Fruit fly (Drosophila melanogaster) whole organism, embryonic: ENCODE results near the gene CG31821.

Experiments used
- Abd-B ChIP-seq: fragments of 200-800 bp; sonication (Bioruptor generic); optimal IDR thresholded peaks from 2 replicates; lab custom pipeline; 2018; ENCODE audit warnings: missing biosample characterization, mild to moderate bottlenecking, missing genetic modification characterization, moderate library complexity
- Adf1 ChIP-seq: fragments of 200-800 bp; sonication (Bioruptor generic); IDR thresholded peaks from 2 replicates; pipeline ENCODE4 v1.3.6; 2022; ENCODE audit warnings: missing biosample characterization, missing genetic modification characterization
- Asciz ChIP-seq: fragments of 200-800 bp; sonication (Bioruptor generic); optimal IDR thresholded peaks from 2 replicates; lab custom pipeline; 2017; ENCODE audit warnings: missing biosample characterization, mild to moderate bottlenecking, missing genetic modification characterization, missing genetic modification reagents
- CG1024 ChIP-seq: fragments of 200-800 bp; sonication (Bioruptor generic); IDR thresholded peaks from 2 replicates; pipeline ENCODE4 v1.3.6; 2022; ENCODE audit warnings: missing biosample characterization, missing genetic modification characterization
- CG10565 ChIP-seq: fragments of 200-800 bp; sonication (Bioruptor generic); optimal IDR thresholded peaks from 3 replicates; lab custom pipeline; 2016; ENCODE audit warnings: missing biosample characterization, mild to moderate bottlenecking, missing genetic modification characterization
- CG11093 ChIP-seq: fragments of 200-800 bp; sonication (Bioruptor generic); IDR thresholded peaks from 3 replicates; pipeline ENCODE4 v1.3.6; 2022; ENCODE audit warnings: missing biosample characterization, missing genetic modification characterization
- CG12219 ChIP-seq: fragments of 200-800 bp; sonication (Bioruptor generic); optimal IDR thresholded peaks from 3 replicates; lab custom pipeline; 2018; ENCODE audit warnings: missing biosample characterization, mild to moderate bottlenecking, missing genetic modification characterization
- CG12391 ChIP-seq: fragments of 200-800 bp; sonication (Bioruptor generic); optimal IDR thresholded peaks from 3 replicates; lab custom pipeline; 2018; ENCODE audit warnings: missing biosample characterization, mild to moderate bottlenecking, missing genetic modification characterization, moderate library complexity
- CG12942 ChIP-seq: fragments of 200-800 bp; sonication (Bioruptor generic); optimal IDR thresholded peaks from 3 replicates; lab custom pipeline; 2016; ENCODE audit warnings: missing biosample characterization, missing genetic modification characterization
- CG15073 ChIP-seq: fragments of 200-800 bp; sonication (Bioruptor generic); optimal IDR thresholded peaks from 2 replicates; lab custom pipeline; 2016; ENCODE audit warnings: missing biosample characterization, missing genetic modification characterization
- CG15696 ChIP-seq: fragments of 200-800 bp; sonication (Bioruptor generic); optimal IDR thresholded peaks from 2 replicates; lab custom pipeline; 2019; ENCODE audit warnings: missing biosample characterization, mild to moderate bottlenecking, missing genetic modification characterization, moderate library complexity
- CG16863 ChIP-seq: fragments of 200-800 bp; sonication (Bioruptor generic); optimal IDR thresholded peaks from 3 replicates; lab custom pipeline; 2016; ENCODE audit warnings: missing biosample characterization, missing genetic modification characterization
- CG31224 ChIP-seq: fragments of 200-800 bp; sonication (Bioruptor generic); IDR thresholded peaks from 2 replicates; pipeline ENCODE4 v1.3.6; 2022; ENCODE audit warnings: missing biosample characterization, missing genetic modification characterization
- CG32767 ChIP-seq: fragments of 200-800 bp; sonication (Bioruptor generic); IDR thresholded peaks from 2 replicates; pipeline ENCODE4 v1.3.6; 2022; ENCODE audit warnings: missing biosample characterization, missing genetic modification characterization
- CG3838 ChIP-seq: fragments of 200-800 bp; sonication (Bioruptor generic); optimal IDR thresholded peaks from 3 replicates; lab custom pipeline; 2016; ENCODE audit warnings: missing biosample characterization, missing genetic modification characterization
- CG3995 ChIP-seq: fragments of 200-800 bp; sonication (Bioruptor generic); optimal IDR thresholded peaks from 3 replicates; lab custom pipeline; 2016; ENCODE audit warnings: missing biosample characterization, missing genetic modification characterization
- CG42726 ChIP-seq: fragments of 200-800 bp; sonication (Bioruptor generic); IDR thresholded peaks from 2 replicates; pipeline ENCODE4 v1.3.6; 2022; ENCODE audit warnings: missing biosample characterization, missing genetic modification characterization; ENCODE audit not compliant: partially characterized antibody
- CG6254 ChIP-seq: fragments of 200-800 bp; sonication (Bioruptor generic); optimal IDR thresholded peaks from 3 replicates; lab custom pipeline; 2017; ENCODE audit warnings: mild to moderate bottlenecking, missing biosample characterization, missing genetic modification reagents, missing genetic modification characterization
- CG6654 ChIP-seq: fragments of 200-800 bp; sonication (Bioruptor generic); optimal IDR thresholded peaks from 2 replicates; lab custom pipeline; 2017; ENCODE audit warnings: missing biosample characterization, mild to moderate bottlenecking, missing genetic modification characterization
- CG8765 ChIP-seq: fragments of 200-800 bp; sonication (Bioruptor generic); IDR thresholded peaks from 2 replicates; pipeline ENCODE4 v1.3.6; 2022; ENCODE audit warnings: missing biosample characterization, missing genetic modification characterization
- CG8944 ChIP-seq: fragments of 200-800 bp; sonication (Bioruptor generic); optimal IDR thresholded peaks from 3 replicates; lab custom pipeline; 2016; ENCODE audit warnings: missing biosample characterization, missing genetic modification characterization
- CG9817 ChIP-seq: fragments of 200-800 bp; sonication (Bioruptor generic); optimal IDR thresholded peaks from 2 replicates; lab custom pipeline; 2018; ENCODE audit warnings: missing biosample characterization, mild to moderate bottlenecking, missing genetic modification characterization, moderate library complexity
- Doc3 ChIP-seq: fragments of 200-800 bp; sonication (Bioruptor generic); IDR thresholded peaks from 3 replicates; pipeline ENCODE4 v1.3.6; 2022; ENCODE audit warnings: missing biosample characterization, missing genetic modification characterization; ENCODE audit not compliant: partially characterized antibody
- E2f1 ChIP-seq: fragments of 200-800 bp; sonication (Bioruptor generic); IDR thresholded peaks from 2 replicates; pipeline ENCODE4 v1.3.6; 2022; ENCODE audit warnings: missing biosample characterization, missing genetic modification characterization
- HLH4C ChIP-seq: fragments of 200-800 bp; sonication (Bioruptor generic); IDR thresholded peaks from 3 replicates; pipeline ENCODE4 v1.3.6; 2022; ENCODE audit warnings: missing biosample characterization, missing genetic modification characterization; ENCODE audit not compliant: partially characterized antibody
- Hmr ChIP-seq: fragments of 200-800 bp; sonication (Bioruptor generic); optimal IDR thresholded peaks from 3 replicates; lab custom pipeline; 2017; ENCODE audit warnings: mild to moderate bottlenecking, missing biosample characterization, missing genetic modification reagents, missing genetic modification characterization
- Hr78 ChIP-seq, 2 experiments: fragments of 200-800 bp in 1 of 2; fragments of >200 bp in 1 of 2; sonication (Bioruptor generic) in 1 of 2; optimal IDR thresholded peaks; 2 replicates each; lab custom pipeline; 2017 to 2019; ENCODE audit warnings: missing biosample characterization in 2 of 2, missing genetic modification characterization in 2 of 2, mild to moderate bottlenecking in 1 of 2, moderate library complexity in 1 of 2
- Oli ChIP-seq: fragments of 200-800 bp; sonication (Bioruptor generic); optimal IDR thresholded peaks from 2 replicates; lab custom pipeline; 2018; ENCODE audit warnings: missing biosample characterization, mild to moderate bottlenecking, missing genetic modification characterization, moderate library complexity
- PHDP ChIP-seq: fragments of 200-800 bp; sonication (Bioruptor generic); optimal IDR thresholded peaks from 3 replicates; lab custom pipeline; 2018; ENCODE audit warnings: missing biosample characterization, mild to moderate bottlenecking, missing genetic modification characterization, moderate library complexity
- bcd ChIP-seq: fragments of 200-800 bp; sonication (Bioruptor generic); optimal IDR thresholded peaks from 2 replicates; lab custom pipeline; 2017; ENCODE audit warnings: missing biosample characterization, mild to moderate bottlenecking, missing genetic modification characterization
- caup ChIP-seq: fragments of 200-800 bp; sonication (Bioruptor generic); optimal IDR thresholded peaks from 3 replicates; lab custom pipeline; 2017; ENCODE audit warnings: missing biosample characterization, mild to moderate bottlenecking, missing genetic modification characterization, moderate library complexity; ENCODE audit not compliant: severe bottlenecking
- ci ChIP-seq: fragments of 200-800 bp; sonication (Bioruptor generic); IDR thresholded peaks from 3 replicates; pipeline ENCODE4 v1.3.6; 2022; ENCODE audit warnings: missing biosample characterization, missing genetic modification characterization
- corto ChIP-seq: fragments of 200-800 bp; sonication (Bioruptor generic); optimal IDR thresholded peaks from 2 replicates; lab custom pipeline; 2016; ENCODE audit warnings: missing biosample characterization, mild to moderate bottlenecking, missing genetic modification characterization, moderate library complexity
- dpn ChIP-seq, 2 experiments: fragments of 200-800 bp; sonication (Bioruptor generic); optimal IDR thresholded peaks; 3 replicates each; lab custom pipeline; 2016; ENCODE audit warnings: missing biosample characterization in 2 of 2, missing genetic modification characterization in 2 of 2
- eyg ChIP-seq: fragments of 200-800 bp; sonication (Bioruptor generic); optimal IDR thresholded peaks from 3 replicates; lab custom pipeline; 2016; ENCODE audit warnings: missing biosample characterization, missing genetic modification characterization
- gsb ChIP-seq: fragments of 200-800 bp; sonication (Bioruptor generic); IDR thresholded peaks from 2 replicates; pipeline ENCODE4 v1.3.6; 2022; ENCODE audit warnings: missing biosample characterization, missing genetic modification characterization
- gt ChIP-seq: fragments of 200-800 bp; sonication (Bioruptor generic); IDR thresholded peaks from 2 replicates; pipeline ENCODE4 v1.3.6; 2022; ENCODE audit warnings: missing biosample characterization, missing genetic modification characterization
- h ChIP-seq: fragments of >200 bp; optimal IDR thresholded peaks from 2 replicates; lab custom pipeline; 2017
- ind ChIP-seq: fragments of 200-800 bp; sonication (Bioruptor generic); optimal IDR thresholded peaks from 3 replicates; lab custom pipeline; 2016; ENCODE audit warnings: missing biosample characterization, missing genetic modification characterization
- mld ChIP-seq: fragments of 200-800 bp; sonication (Bioruptor generic); IDR thresholded peaks from 3 replicates; pipeline ENCODE4 v1.3.6; 2022; ENCODE audit warnings: missing biosample characterization, missing genetic modification characterization; ENCODE audit not compliant: partially characterized antibody
- otp ChIP-seq: fragments of 200-800 bp; sonication (Bioruptor generic); IDR thresholded peaks from 3 replicates; pipeline ENCODE4, ENCODE4 v1.3.6; 2022; ENCODE audit warnings: missing biosample characterization, missing genetic modification characterization
- pfk ChIP-seq: fragments of 200-800 bp; sonication (Bioruptor generic); optimal IDR thresholded peaks from 2 replicates; lab custom pipeline; 2018; ENCODE audit warnings: missing biosample characterization, mild to moderate bottlenecking, missing genetic modification characterization, moderate library complexity
- scrt ChIP-seq: fragments of 200-800 bp; sonication (Bioruptor generic); optimal IDR thresholded peaks from 2 replicates; lab custom pipeline; 2018; ENCODE audit warnings: missing biosample characterization, mild to moderate bottlenecking, missing genetic modification characterization, moderate library complexity
- slbo ChIP-seq: fragments of 200-800 bp; sonication (Bioruptor generic); IDR thresholded peaks from 2 replicates; pipeline ENCODE4 v1.3.6; 2022; ENCODE audit warnings: missing biosample characterization, missing genetic modification characterization
- tna ChIP-seq: fragments of 200-800 bp; sonication (Bioruptor generic); IDR thresholded peaks from 2 replicates; pipeline ENCODE4 v1.3.6; 2022; ENCODE audit warnings: missing biosample characterization, missing genetic modification characterization; ENCODE audit not compliant: partially characterized antibody
- tx ChIP-seq: fragments of 200-800 bp; sonication (Bioruptor generic); optimal IDR thresholded peaks from 2 replicates; lab custom pipeline; 2016; ENCODE audit warnings: missing biosample characterization, missing genetic modification characterization
- wor ChIP-seq: fragments of 200-800 bp; sonication (Bioruptor generic); IDR thresholded peaks from 2 replicates; pipeline ENCODE4 v1.3.6; 2022; ENCODE audit warnings: missing biosample characterization, missing genetic modification characterization
- yki ChIP-seq: fragments of >200 bp; optimal IDR thresholded peaks from 3 replicates; lab custom pipeline; 2018
- zfh1 ChIP-seq: fragments of 200-800 bp; sonication (Bioruptor generic); IDR thresholded peaks from 3 replicates; pipeline ENCODE4 v1.3.6; 2022; ENCODE audit warnings: missing biosample characterization, missing genetic modification characterization

The CG31821 gene

DNA sequence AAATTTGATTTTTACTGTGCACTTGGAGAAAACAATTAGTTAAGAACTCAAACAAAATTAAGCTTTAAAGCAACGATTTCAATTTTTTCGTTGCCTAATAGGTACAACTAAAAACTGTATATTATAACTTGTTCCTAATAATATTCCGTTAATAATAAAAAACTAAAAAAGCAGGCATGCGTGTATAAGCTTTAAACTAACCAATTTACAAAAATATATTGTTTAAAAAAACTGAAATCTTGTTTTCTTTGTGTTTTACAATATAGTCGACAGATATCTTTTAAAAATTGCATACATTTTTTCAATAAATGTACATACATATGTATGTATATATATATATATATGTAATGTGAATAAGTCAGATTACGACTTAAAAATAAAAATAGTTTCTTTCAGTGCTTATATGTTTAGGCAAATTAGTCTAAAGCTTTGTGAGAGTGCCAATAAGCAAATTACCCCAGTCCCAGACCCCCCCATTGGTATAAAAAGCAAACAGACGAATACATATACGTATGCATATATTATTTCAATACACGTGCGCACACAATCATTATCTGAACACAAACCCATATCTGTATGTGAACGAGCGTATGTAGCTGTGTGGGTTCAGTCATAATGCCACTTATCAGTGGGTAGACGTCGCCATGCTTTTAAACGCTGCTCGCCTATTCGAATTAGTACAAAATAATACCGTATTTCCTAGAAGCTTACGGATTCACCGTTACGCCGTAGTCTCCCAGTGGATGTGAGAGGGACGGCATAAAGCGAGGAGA lies 10.9 kb upstream of the CG31821 start (continued):
- peak; percentile 74 for TF ChIP-seq bcd (GFP tag; lab: Kevin White, UChicago)
- no peak for TF ChIP-seq CG15073
- TF ChIP-seq mld (GFP tag; lab: Robert Waterston, UW) = no peak
- TF ChIP-seq CG16863 (GFP tag; lab: Kevin White, UChicago) = no peak
- peak; percentile 51; the same call in 1 of the 2 replicates for TF ChIP-seq wor (GFP tag; lab: Robert Waterston, UW)
- TF ChIP-seq ind (GFP tag; lab: Kevin White, UChicago) = peak; percentile 59
- TF ChIP-seq otp (GFP tag; lab: Robert Waterston, UW) = peak; percentile 43; the same call in 1 of the 3 replicates
- TF ChIP-seq Oli (tag; lab: Kevin White, UChicago) = peak; percentile 88
- TF ChIP-seq CG6654 = peak; percentile 68
- no peak for TF ChIP-seq zfh1 (GFP tag; lab: Robert Waterston, UW)
- no peak for TF ChIP-seq eyg (GFP tag; lab: Kevin White, UChicago)
- TF ChIP-seq CG12219 = no peak
- TF ChIP-seq pfk = no peak
- no peak for TF ChIP-seq Doc3 (GFP tag; lab: Robert Waterston, UW)
- TF ChIP-seq Asciz (GFP tag; lab: Kevin White, UChicago) = peak; percentile 80
- peak; percentile 50; the same call in 1 of the 2 replicates for TF ChIP-seq CG42726
- peak; percentile 58 for TF ChIP-seq Adf1 (GFP tag; lab: Robert Waterston, UW)
- TF ChIP-seq corto (GFP tag; lab: Kevin White, UChicago) = no peak
- no peak for TF ChIP-seq CG10565 (GFP tag; lab: Kevin White, UChicago)
- 0 out of 2 replicates have a peak, but pooled peaks have one; percentile 33 for TF ChIP-seq CG32767 (GFP tag; lab: Robert Waterston, UW)
- TF ChIP-seq tna (GFP tag; lab: Robert Waterston, UW) = peak; percentile 38; the same call in 1 of the 2 replicates
- peak; percentile 5 for TF ChIP-seq CG6254 (GFP tag; lab: Kevin White, UChicago)
- peak in 1 of 2 experiments; percentile 19 for TF ChIP-seq Hr78 (GFP tag; optimal IDR thresholded peaks at IDR 0.05; lab: Kevin White, UChicago)
- TF ChIP-seq CG1024 (GFP tag; lab: Robert Waterston, UW) = no peak
- TF ChIP-seq E2f1 = peak; percentile 53
- TF ChIP-seq tx (GFP tag; lab: Kevin White, UChicago) = no peak
- TF ChIP-seq h (lab: Kevin White, UChicago) = no peak
- peak; percentile 34 for TF ChIP-seq scrt
- TF ChIP-seq gsb = 0 out of 2 replicates have a peak, but pooled peaks have one; percentile 39
- TF ChIP-seq ci (GFP tag; lab: Robert Waterston, UW) = peak; percentile 65; the same call in 1 of the 3 replicates
- TF ChIP-seq CG3995 = no peak
- no peak for TF ChIP-seq CG8765
- peak; percentile 73 for TF ChIP-seq Abd-B (GFP tag; lab: Kevin White, UChicago)
- no peak for TF ChIP-seq caup
- 0 out of 3 replicates have a peak, but pooled peaks have one; percentile 16 for TF ChIP-seq CG11093
- no peak for TF ChIP-seq CG3838
- TF ChIP-seq PHDP (tag; lab: Kevin White, UChicago) = peak; percentile 79
- no peak for TF ChIP-seq yki
- peak; percentile 63 for TF ChIP-seq slbo (GFP tag; lab: Robert Waterston, UW)
- no peak for TF ChIP-seq CG15696
- TF ChIP-seq CG9817 (tag; lab: Kevin White, UChicago) = peak; percentile 54
- TF ChIP-seq dpn (GFP tag; optimal IDR thresholded peaks at IDR 0.05; lab: Kevin White, UChicago) = peak; percentile 25 to 56
- no peak for TF ChIP-seq CG8944
- peak; percentile 83 for TF ChIP-seq CG12391 (tag; lab: Kevin White, UChicago)
- peak; percentile 93; the same call in 1 of the 2 replicates for TF ChIP-seq CG31224 (GFP tag; lab: Robert Waterston, UW)
- TF ChIP-seq HLH4C (GFP tag; lab: Robert Waterston, UW) = no peak
- TF ChIP-seq gt = no peak
- TF ChIP-seq CG12942 = peak; percentile 34
- peak; percentile 57 for TF ChIP-seq Hmr (GFP tag; lab: Kevin White, UChicago)
